Worm (Caenorhabditis elegans): Measurements from ENCODE around the gene T24C12.1.

DNA sequence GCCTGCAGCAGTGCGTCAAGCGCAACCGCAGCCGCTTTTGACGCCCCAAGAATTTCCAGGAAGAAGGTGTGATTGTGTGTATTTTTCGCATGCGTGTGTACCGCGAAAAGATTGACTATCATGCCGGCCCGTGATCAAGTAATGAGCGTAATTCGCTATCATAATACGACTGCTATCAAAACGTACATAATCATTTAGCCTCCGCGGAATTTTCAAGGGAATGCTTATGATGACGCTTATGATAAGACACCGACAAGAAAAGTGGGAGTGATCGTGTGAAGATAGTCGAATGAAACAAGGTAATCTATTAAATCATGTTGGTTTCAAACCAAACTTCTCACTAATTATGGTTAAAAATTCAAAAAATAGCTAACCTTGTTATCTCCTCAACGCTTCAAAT is 41.4 kb upstream of the T24C12.1 start:
- TF ChIP-seq fos-1 (tag; optimal IDR thresholded peaks at IDR 0.05), result no peak
- TF ChIP-seq unc-62 (GFP tag; optimal IDR thresholded peaks at IDR 0.05), result no peak
- no peak for TF ChIP-seq aly-2 (tag; optimal IDR thresholded peaks at IDR 0.05)
- TF ChIP-seq elt-2 (tag; optimal IDR thresholded peaks at IDR 0.05), result peak; percentile 78
- no peak for TF ChIP-seq C34B4.2 (tag; optimal IDR thresholded peaks at IDR 0.05)
- no peak for TF ChIP-seq lin-35 (GFP tag; optimal IDR thresholded peaks at IDR 0.05)
- no peak for TF ChIP-seq ztf-11 (tag; optimal IDR thresholded peaks at IDR 0.05)
- no peak for TF ChIP-seq irx-1 (tag; optimal IDR thresholded peaks at IDR 0.05)
- no peak for TF ChIP-seq F16B12.6 (tag; optimal IDR thresholded peaks at IDR 0.05)
- TF ChIP-seq isw-1 (GFP tag; IDR thresholded peaks at IDR 0.05), result no peak

Data from whole organism, L1 larva.